Worm (Caenorhabditis elegans) whole organism, young adult: ENCODE data around the gene lin-52.

Experiments used
- cebp-1 ChIP-seq, 2 experiments: fragments of 200-800 bp in 1 of 2; sonication (Bioruptor generic) in 1 of 2; sonication (generic microtip) in 1 of 2; IDR thresholded peaks in 1 of 2; optimal IDR thresholded peaks in 1 of 2; 2 replicates each; pipeline versions ENCODE4 v1.3.6 to Lab custom; 2017 to 2022; ENCODE audit warnings: missing compliant biosample characterization in 2 of 2, missing genetic modification characterization in 2 of 2, mild to moderate bottlenecking in 1 of 2, missing genetic modification reagents in 1 of 2, moderate library complexity in 1 of 2
- him-1 ChIP-seq: sonication (generic microtip); optimal IDR thresholded peaks from 2 replicates; lab custom pipeline; 2016; ENCODE audit warnings: missing genotype, missing genetic modification reagents, missing genetic modification characterization, missing compliant biosample characterization
- snpc-1.1 ChIP-seq: sonication (generic microtip); optimal IDR thresholded peaks from 2 replicates; lab custom pipeline; 2017; ENCODE audit warnings: missing genetic modification characterization, mild to moderate bottlenecking, missing compliant biosample characterization, antibody characterized with exemption, moderate library complexity, missing genotype, missing genetic modification reagents; ENCODE audit not compliant: insufficient read depth

ce11 chrIII:9854960-9855359 is 30.4 kb upstream of the lin-52 start:
- TF ChIP-seq cebp-1 (GFP tag; IDR thresholded peaks at IDR 0.05; lab: Robert Waterston, UW): no peak
- no peak for TF ChIP-seq cebp-1 (tag; optimal IDR thresholded peaks at IDR 0.05; lab: Kevin White, UChicago)
- TF ChIP-seq snpc-1.1: no peak
- TF ChIP-seq him-1: no peak
